Fruit fly (Drosophila melanogaster): ENCODE data around the gene mei-217.

The mei-217 gene

dm6 chrX:17111958-17112953 lies 30.5 kb downstream of the mei-217 start (continued):
- TF ChIP-seq Sox102F (GFP tag; optimal IDR thresholded peaks at IDR 0.05) (peak; percentile 25), row (GFP tag; IDR thresholded peaks at IDR 0.05) (0 out of 3 replicates have a peak, but pooled peaks have one; percentile 12), sc (optimal IDR thresholded peaks at IDR 0.05) (no peak), sc (GFP tag; optimal IDR thresholded peaks at IDR 0.05) (peak; percentile 30), CG7556 (GFP tag; optimal IDR thresholded peaks at IDR 0.05) (peak; percentile 13), pan (optimal IDR thresholded peaks at IDR 0.05) (no peak), pan (GFP tag; optimal IDR thresholded peaks at IDR 0.05 in 1 of 2, IDR thresholded peaks at IDR 0.05 in 1 of 2) (no peak), CG2199 (GFP tag; IDR thresholded peaks at IDR 0.05) (0 out of 3 replicates have a peak, but pooled peaks have one; percentile 42), CG15696 (tag; optimal IDR thresholded peaks at IDR 0.05) (peak; percentile 2), CG18011 (GFP tag; optimal IDR thresholded peaks at IDR 0.05) (no peak), CG9437 (GFP tag; optimal IDR thresholded peaks at IDR 0.05) (peak; percentile 16), CG18476 (GFP tag; optimal IDR thresholded peaks at IDR 0.05) (no peak), CG11504 (tag; optimal IDR thresholded peaks at IDR 0.05) (peak; percentile 31), CG10979 (tag; optimal IDR thresholded peaks at IDR 0.05) (peak; percentile 41), ash1 (GFP tag; optimal IDR thresholded peaks at IDR 0.05) (no peak), Meics (GFP tag; optimal IDR thresholded peaks at IDR 0.05) (no peak), CG2712 (tag; optimal IDR thresholded peaks at IDR 0.05) (peak; percentile 16), CG4424 (GFP tag; optimal IDR thresholded peaks at IDR 0.05) (peak; percentile 32), CG4820 (GFP tag; optimal IDR thresholded peaks at IDR 0.05) (peak; percentile 23)

- TF ChIP-seq crc (GFP tag; optimal IDR thresholded peaks at IDR 0.05) = no peak
- no peak for TF ChIP-seq ato (GFP tag; IDR thresholded peaks at IDR 0.05; ENCODE audit: partially characterized antibody)
- no peak for TF ChIP-seq MBD-R2 (GFP tag; IDR thresholded peaks at IDR 0.05)
- TF ChIP-seq Elba2 (GFP tag; optimal IDR thresholded peaks at IDR 0.05) = no peak
- TF ChIP-seq CHES-1-like (GFP tag; optimal IDR thresholded peaks at IDR 0.05) = no peak
- no peak for TF ChIP-seq CG10654 (GFP tag; optimal IDR thresholded peaks at IDR 0.05)
- peak; percentile 84 for TF ChIP-seq sens (GFP tag)
- TF ChIP-seq CG10959 (GFP tag; IDR thresholded peaks at IDR 0.05) = no peak
- no peak for TF ChIP-seq Ravus (GFP tag; IDR thresholded peaks at IDR 0.05)
- TF ChIP-seq amos (GFP tag; IDR thresholded peaks at IDR 0.05; ENCODE audit: partially characterized antibody) = no peak
- no peak for TF ChIP-seq ci (GFP tag; IDR thresholded peaks at IDR 0.05)
- no peak for TF ChIP-seq lilli (GFP tag; optimal IDR thresholded peaks at IDR 0.05)
- TF ChIP-seq ranshi (GFP tag; IDR thresholded peaks at IDR 0.05) = no peak
- TF ChIP-seq rib (GFP tag; IDR thresholded peaks at IDR 0.05) = no peak
- TF ChIP-seq Aef1 (GFP tag; IDR thresholded peaks at IDR 0.05) = no peak
- no peak for TF ChIP-seq CG4360 (GFP tag; IDR thresholded peaks at IDR 0.05)
- TF ChIP-seq CG14441 (GFP tag; IDR thresholded peaks at IDR 0.05) = no peak
- no peak for TF ChIP-seq CG7271 (tag; optimal IDR thresholded peaks at IDR 0.05)
- no peak for TF ChIP-seq sqz (GFP tag; optimal IDR thresholded peaks at IDR 0.05)
- TF ChIP-seq gem (tag; optimal IDR thresholded peaks at IDR 0.05) = peak; percentile 44
- no peak for TF ChIP-seq CG1603 (tag; optimal IDR thresholded peaks at IDR 0.05)
- no peak for TF ChIP-seq Abd-B (GFP tag; optimal IDR thresholded peaks at IDR 0.05)
- TF ChIP-seq CG12769 (tag; optimal IDR thresholded peaks at IDR 0.05) = no peak
- TF ChIP-seq CG7839 (tag; optimal IDR thresholded peaks at IDR 0.05) = peak; percentile 3
- no peak for TF ChIP-seq CG13894 (tag; optimal IDR thresholded peaks at IDR 0.05)
- no peak for TF ChIP-seq chn (GFP tag; optimal IDR thresholded peaks at IDR 0.05)
- TF ChIP-seq kay (GFP tag; optimal IDR thresholded peaks at IDR 0.05) = no peak
- TF ChIP-seq ERR (GFP tag; optimal IDR thresholded peaks at IDR 0.05) = no peak
- TF ChIP-seq grn (GFP tag; optimal IDR thresholded peaks at IDR 0.05) = no peak
- peak; percentile 6 for TF ChIP-seq dmrt99B (tag; optimal IDR thresholded peaks at IDR 0.05)
- no peak for TF ChIP-seq CG17802 (tag; optimal IDR thresholded peaks at IDR 0.05)
These were observed 31.5 kb downstream of the mei-217 start for dm6 chrX:17111274-17111673.
